Worm (Caenorhabditis elegans): ENCODE data around the gene melo-3.

ce11 chrV:15051720-15052119, 15.1 kb upstream of the melo-3 start:
- TF ChIP-seq ztf-29 (GFP tag; IDR thresholded peaks at IDR 0.05) (no peak), flt-1 (GFP tag; IDR thresholded peaks at IDR 0.05) (no peak), tab-1 (GFP tag; IDR thresholded peaks at IDR 0.05) (no peak), ztf-23 (GFP tag; IDR thresholded peaks at IDR 0.05) (no peak), med-1 (GFP tag; optimal IDR thresholded peaks at IDR 0.05; ENCODE audit: insufficient read depth) (no peak), ref-1 (GFP tag; conservative IDR thresholded peaks at IDR 0.05) (no peak), klf-2 (GFP tag; conservative IDR thresholded peaks at IDR 0.05) (no peak), T22C8.4 (GFP tag; IDR thresholded peaks at IDR 0.05) (no peak), cog-1 (tag; optimal IDR thresholded peaks at IDR 0.05) (no peak)

Measured in whole organism, midembryonic.